Fruit fly (Drosophila melanogaster): Measurements from ENCODE around the gene Acbp6.
A peak's percentile ranks its signal among the peaks of the same experiment; 100 is the strongest.

Gene Acbp6

DNA sequence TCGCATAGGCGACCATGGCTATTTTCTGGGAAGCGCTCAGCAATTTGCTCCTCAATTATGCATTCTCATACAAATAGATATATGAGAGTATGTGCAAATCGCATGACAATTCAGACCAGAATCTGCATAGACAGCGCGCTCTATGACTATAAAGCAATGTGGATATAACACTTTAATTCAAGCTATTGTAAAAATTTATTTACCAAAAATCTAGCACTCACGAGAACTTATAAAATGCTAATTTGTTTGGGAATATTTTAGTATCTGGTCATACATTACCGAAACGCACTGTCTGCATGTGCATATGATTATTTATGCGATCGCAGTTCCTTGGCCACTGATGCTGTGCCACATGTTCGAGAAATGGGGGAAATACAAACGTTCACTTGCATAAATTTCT lies 22.1 kb downstream of the Acbp6 start:
- TF ChIP-seq Ets98B (GFP tag; IDR thresholded peaks at IDR 0.05) (peak; percentile 90), Pif1A (GFP tag; optimal IDR thresholded peaks at IDR 0.05) (peak; percentile 82), CG15710 (tag; optimal IDR thresholded peaks at IDR 0.05) (peak; percentile 82), gl (tag; optimal IDR thresholded peaks at IDR 0.05) (peak; percentile 75), CG34367 (tag; optimal IDR thresholded peaks at IDR 0.05) (peak; percentile 76), Snoo (tag; optimal IDR thresholded peaks at IDR 0.05) (peak; percentile 8), CG4496 (GFP tag; IDR thresholded peaks at IDR 0.05) (peak; percentile 95), fd96Ca (GFP tag; IDR thresholded peaks at IDR 0.05) (peak; percentile 90), CG32121 (GFP tag; IDR thresholded peaks at IDR 0.05) (peak; percentile 85), CG9948 (tag; optimal IDR thresholded peaks at IDR 0.05) (peak; percentile 81), CG10348 (GFP tag; IDR thresholded peaks at IDR 0.05) (peak; percentile 48; the same call in 1 of the 2 replicates), CG12605 (GFP tag; IDR thresholded peaks at IDR 0.05) (peak; percentile 90), Pif1B (GFP tag; optimal IDR thresholded peaks at IDR 0.05) (peak; percentile 69), CG14655 (GFP tag; optimal IDR thresholded peaks at IDR 0.05) (peak; percentile 90), EcR (GFP tag; optimal IDR thresholded peaks at IDR 0.05) (no peak), D1 (tag; optimal IDR thresholded peaks at IDR 0.05) (peak; percentile 41), CG13204 (GFP tag; optimal IDR thresholded peaks at IDR 0.05) (peak; percentile 48), CG17806 (tag; optimal IDR thresholded peaks at IDR 0.05) (peak; percentile 86), CG8301 (tag; optimal IDR thresholded peaks at IDR 0.05) (peak; percentile 90), CG8159 (tag; optimal IDR thresholded peaks at IDR 0.05) (peak; percentile 82), rn (GFP tag; IDR thresholded peaks at IDR 0.05) (peak; percentile 77)

DNA sequence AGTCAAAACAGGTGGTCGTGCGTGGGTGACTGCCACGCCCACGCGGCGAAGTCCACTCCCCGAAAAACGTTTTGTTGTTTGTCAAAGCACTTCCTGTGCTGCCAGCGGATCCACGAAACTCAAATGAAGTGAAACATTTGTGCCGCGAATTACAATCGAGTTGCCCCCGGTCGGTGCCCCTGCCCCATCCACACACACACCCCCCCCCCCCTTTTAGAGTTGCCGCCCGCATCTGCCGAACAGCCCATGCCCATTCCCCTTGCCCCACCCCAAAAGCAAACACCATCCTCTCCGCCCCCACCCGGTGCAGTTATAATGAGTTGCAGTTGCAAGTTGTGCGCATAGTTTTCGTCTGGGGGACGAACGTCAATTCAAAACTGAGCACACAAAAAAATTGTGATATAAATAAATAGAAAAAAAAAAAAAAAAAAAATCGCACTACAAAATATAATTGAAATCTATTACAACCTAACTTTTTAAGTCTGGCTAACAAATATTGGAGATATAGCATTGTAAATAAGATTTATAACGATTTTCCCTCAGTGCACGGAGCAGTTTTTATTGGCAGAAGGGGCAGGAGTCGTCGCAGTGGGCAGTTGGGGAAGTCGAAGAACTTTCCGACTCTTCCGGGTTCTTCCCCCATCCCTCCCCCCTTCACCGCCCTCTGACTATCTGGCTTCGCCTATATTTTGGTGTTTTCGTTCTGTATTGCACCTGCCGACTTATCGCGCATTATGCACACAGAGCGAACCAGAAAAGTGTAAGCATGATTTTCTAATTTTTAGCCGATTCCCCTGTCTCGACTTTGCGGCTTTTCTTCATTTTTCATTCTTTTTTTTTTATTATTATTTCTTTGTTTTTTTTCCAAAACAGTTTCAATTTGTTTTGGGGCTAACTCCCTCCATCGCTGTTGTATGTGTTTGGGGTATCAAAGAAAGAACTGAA lies 23.1 kb downstream of the Acbp6 start:
- TF ChIP-seq CG14655 (GFP tag; optimal IDR thresholded peaks at IDR 0.05), result peak; percentile 72
- peak; percentile 15 for TF ChIP-seq CG15710 (tag; optimal IDR thresholded peaks at IDR 0.05)
- TF ChIP-seq rn (GFP tag; IDR thresholded peaks at IDR 0.05), result peak; percentile 50; the same call in 1 of the 2 replicates
- peak; percentile 70 for TF ChIP-seq CG12605 (GFP tag; IDR thresholded peaks at IDR 0.05)
- peak; percentile 55 for TF ChIP-seq Pif1A (GFP tag; optimal IDR thresholded peaks at IDR 0.05)
- peak; percentile 75 for TF ChIP-seq CG32121 (GFP tag; IDR thresholded peaks at IDR 0.05)
- TF ChIP-seq CG34367 (tag; optimal IDR thresholded peaks at IDR 0.05), result no peak
- peak; percentile 44 for TF ChIP-seq CG17806 (tag; optimal IDR thresholded peaks at IDR 0.05)
- TF ChIP-seq D1 (tag; optimal IDR thresholded peaks at IDR 0.05), result no peak
- TF ChIP-seq CG4496 (GFP tag; IDR thresholded peaks at IDR 0.05), result peak; percentile 85; the same call in 2 of the 3 replicates
- TF ChIP-seq gl (tag; optimal IDR thresholded peaks at IDR 0.05), result no peak
- peak; percentile 68 for TF ChIP-seq fd96Ca (GFP tag; IDR thresholded peaks at IDR 0.05)
- peak; percentile 45 for TF ChIP-seq CG8159 (tag; optimal IDR thresholded peaks at IDR 0.05)
- TF ChIP-seq Ets98B (GFP tag; IDR thresholded peaks at IDR 0.05), result peak; percentile 83
- TF ChIP-seq CG10348 (GFP tag; IDR thresholded peaks at IDR 0.05), result no peak
- TF ChIP-seq CG9948 (tag; optimal IDR thresholded peaks at IDR 0.05), result peak; percentile 53
- peak; percentile 63 for TF ChIP-seq CG8301 (tag; optimal IDR thresholded peaks at IDR 0.05)
- no peak for TF ChIP-seq Snoo (tag; optimal IDR thresholded peaks at IDR 0.05)
- no peak for TF ChIP-seq EcR (GFP tag; optimal IDR thresholded peaks at IDR 0.05)
- peak; percentile 47 for TF ChIP-seq Pif1B (GFP tag; optimal IDR thresholded peaks at IDR 0.05)
- no peak for TF ChIP-seq CG13204 (GFP tag; optimal IDR thresholded peaks at IDR 0.05)

DNA sequence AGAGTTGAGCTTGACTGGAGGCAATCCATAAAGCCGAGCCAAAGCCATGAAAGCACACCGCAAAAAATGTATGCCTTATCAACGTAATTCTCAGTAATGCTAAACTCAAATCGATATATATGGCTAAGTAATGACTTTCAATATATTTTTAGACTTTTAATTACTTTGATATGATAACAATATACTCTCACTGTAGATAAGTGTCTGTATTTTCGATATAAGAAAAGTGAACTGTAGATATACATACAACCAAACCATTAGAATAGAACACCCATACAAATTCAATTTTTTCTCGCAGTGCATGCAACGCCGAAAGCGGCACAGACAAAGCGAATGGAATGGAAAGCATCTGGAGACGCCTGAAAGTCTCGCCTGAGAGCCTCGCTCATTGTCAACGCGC lies 24.9 kb downstream of the Acbp6 start:
- peak; percentile 39 for TF ChIP-seq Ets98B (GFP tag; IDR thresholded peaks at IDR 0.05)
- peak; percentile 39 for TF ChIP-seq D1 (tag; optimal IDR thresholded peaks at IDR 0.05)
- peak; percentile 82 for TF ChIP-seq Pif1A (GFP tag; optimal IDR thresholded peaks at IDR 0.05)
- TF ChIP-seq CG9948 (tag; optimal IDR thresholded peaks at IDR 0.05), result peak; percentile 75
- TF ChIP-seq CG15710 (tag; optimal IDR thresholded peaks at IDR 0.05), result peak; percentile 80
- peak; percentile 63 for TF ChIP-seq CG34367 (tag; optimal IDR thresholded peaks at IDR 0.05)
- TF ChIP-seq Snoo (tag; optimal IDR thresholded peaks at IDR 0.05), result peak; percentile 46
- TF ChIP-seq rn (GFP tag; IDR thresholded peaks at IDR 0.05), result no peak
- peak; percentile 58; the same call in 2 of the 3 replicates for TF ChIP-seq CG4496 (GFP tag; IDR thresholded peaks at IDR 0.05)
- TF ChIP-seq CG8159 (tag; optimal IDR thresholded peaks at IDR 0.05), result peak; percentile 87
- peak; percentile 80 for TF ChIP-seq CG14655 (GFP tag; optimal IDR thresholded peaks at IDR 0.05)
- no peak for TF ChIP-seq CG10348 (GFP tag; IDR thresholded peaks at IDR 0.05)
- TF ChIP-seq Pif1B (GFP tag; optimal IDR thresholded peaks at IDR 0.05), result peak; percentile 57
- TF ChIP-seq fd96Ca (GFP tag; IDR thresholded peaks at IDR 0.05), result no peak
- TF ChIP-seq CG32121 (GFP tag; IDR thresholded peaks at IDR 0.05), result peak; percentile 50
- no peak for TF ChIP-seq CG12605 (GFP tag; IDR thresholded peaks at IDR 0.05)
- TF ChIP-seq CG13204 (GFP tag; optimal IDR thresholded peaks at IDR 0.05), result peak; percentile 46
- TF ChIP-seq CG17806 (tag; optimal IDR thresholded peaks at IDR 0.05), result peak; percentile 82
- no peak for TF ChIP-seq EcR (GFP tag; optimal IDR thresholded peaks at IDR 0.05)
- peak; percentile 76 for TF ChIP-seq CG8301 (tag; optimal IDR thresholded peaks at IDR 0.05)
- peak; percentile 49 for TF ChIP-seq gl (tag; optimal IDR thresholded peaks at IDR 0.05)

DNA sequence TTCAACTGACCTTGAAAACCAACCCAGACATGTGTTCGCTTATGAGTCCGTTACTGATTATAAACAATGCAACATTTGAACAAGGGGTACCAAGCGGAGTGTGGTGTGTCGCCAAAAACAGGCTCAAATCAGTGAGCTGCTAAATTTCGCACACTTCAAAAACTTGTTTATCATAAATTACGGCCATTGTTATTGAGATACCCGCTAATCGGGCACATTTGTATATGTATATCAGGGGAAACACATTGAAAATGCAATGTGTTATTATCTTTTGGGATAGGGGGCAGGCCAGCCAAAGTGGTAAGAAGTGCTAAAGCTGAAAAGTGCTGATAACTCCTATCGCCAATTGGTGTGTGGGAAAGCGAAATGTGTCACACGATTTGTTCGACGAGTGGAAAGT lies 25.5 kb downstream of the Acbp6 start:
- TF ChIP-seq rn (GFP tag; IDR thresholded peaks at IDR 0.05), result no peak
- TF ChIP-seq CG9948 (tag; optimal IDR thresholded peaks at IDR 0.05), result no peak
- TF ChIP-seq Pif1B (GFP tag; optimal IDR thresholded peaks at IDR 0.05), result no peak
- TF ChIP-seq CG10348 (GFP tag; IDR thresholded peaks at IDR 0.05), result no peak

DNA sequence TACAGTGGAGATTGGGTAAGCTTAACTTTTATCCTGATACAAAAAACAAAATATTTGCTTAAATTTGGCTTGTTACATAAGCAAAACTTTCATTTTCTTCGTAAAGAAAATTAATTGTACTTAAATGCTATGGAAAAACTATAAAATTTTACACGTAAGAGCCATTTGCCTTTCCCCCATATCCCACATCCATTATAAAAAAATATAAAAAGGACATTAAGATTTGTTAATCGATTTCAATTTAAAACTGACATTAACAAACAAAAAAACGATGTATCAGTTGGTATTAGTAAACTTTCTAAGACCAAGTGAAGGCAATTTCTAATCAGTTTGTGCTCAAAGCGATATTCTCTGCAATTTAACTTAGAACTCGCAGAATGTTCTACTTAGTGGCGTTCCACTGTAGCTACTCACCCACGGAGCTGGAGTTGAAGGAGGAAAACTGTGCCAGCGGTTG lies 26.8 kb downstream of the Acbp6 start:
- TF ChIP-seq CG12605 (GFP tag; IDR thresholded peaks at IDR 0.05) (no peak), CG34367 (tag; optimal IDR thresholded peaks at IDR 0.05) (peak; percentile 19), CG17806 (tag; optimal IDR thresholded peaks at IDR 0.05) (peak; percentile 47), CG13204 (GFP tag; optimal IDR thresholded peaks at IDR 0.05) (peak; percentile 26), Snoo (tag; optimal IDR thresholded peaks at IDR 0.05) (peak; percentile 54), Ets98B (GFP tag; IDR thresholded peaks at IDR 0.05) (peak; percentile 21), EcR (GFP tag; optimal IDR thresholded peaks at IDR 0.05) (no peak), Pif1A (GFP tag; optimal IDR thresholded peaks at IDR 0.05) (peak; percentile 69), CG8301 (tag; optimal IDR thresholded peaks at IDR 0.05) (peak; percentile 65), CG15710 (tag; optimal IDR thresholded peaks at IDR 0.05) (peak; percentile 61), CG4496 (GFP tag; IDR thresholded peaks at IDR 0.05) (peak; percentile 50), CG10348 (GFP tag; IDR thresholded peaks at IDR 0.05) (no peak), CG14655 (GFP tag; optimal IDR thresholded peaks at IDR 0.05) (peak; percentile 75), Pif1B (GFP tag; optimal IDR thresholded peaks at IDR 0.05) (peak; percentile 63), CG32121 (GFP tag; IDR thresholded peaks at IDR 0.05) (no peak; the same call in 1 of the 2 replicates), CG8159 (tag; optimal IDR thresholded peaks at IDR 0.05) (peak; percentile 67), CG9948 (tag; optimal IDR thresholded peaks at IDR 0.05) (peak; percentile 65)
